Worm (Caenorhabditis elegans) whole organism, early embryonic: Measurements from ENCODE around the gene upb-1.

ENCODE experiments used
- B0310.2 ChIP-seq: sonication (generic microtip); optimal IDR thresholded peaks from 2 replicates; lab custom pipeline; 2016; ENCODE audit warnings: mild to moderate bottlenecking, missing genetic modification characterization, missing compliant biosample characterization
- aly-1 ChIP-seq: sonication (generic microtip); optimal IDR thresholded peaks from 2 replicates; lab custom pipeline; 2016; ENCODE audit warnings: missing genetic modification characterization, missing compliant biosample characterization
- ama-1 ChIP-seq: fragments of 150-350 bp; optimal IDR thresholded peaks from 2 replicates; lab custom pipeline; 2014
- ets-7 ChIP-seq: sonication (generic microtip); optimal IDR thresholded peaks from 2 replicates; lab custom pipeline; 2016; ENCODE audit warnings: missing genotype, missing genetic modification characterization, missing compliant biosample characterization
- scrt-1 ChIP-seq: fragments of 200-800 bp; sonication (Bioruptor generic); IDR thresholded peaks from 2 replicates; pipeline ENCODE4 v1.3.6; 2022; ENCODE audit warnings: missing genetic modification characterization, missing compliant biosample characterization
- sea-1 ChIP-seq: fragments of 200-800 bp; sonication (Bioruptor generic); conservative IDR thresholded peaks from 2 replicates; pipeline ENCODE4 v1.3.6; 2022; ENCODE audit warnings: missing genetic modification characterization, missing compliant biosample characterization
- tra-4 ChIP-seq: sonication (generic microtip); optimal IDR thresholded peaks from 2 replicates; lab custom pipeline; 2017; ENCODE audit warnings: missing genetic modification characterization, missing compliant biosample characterization

DNA sequence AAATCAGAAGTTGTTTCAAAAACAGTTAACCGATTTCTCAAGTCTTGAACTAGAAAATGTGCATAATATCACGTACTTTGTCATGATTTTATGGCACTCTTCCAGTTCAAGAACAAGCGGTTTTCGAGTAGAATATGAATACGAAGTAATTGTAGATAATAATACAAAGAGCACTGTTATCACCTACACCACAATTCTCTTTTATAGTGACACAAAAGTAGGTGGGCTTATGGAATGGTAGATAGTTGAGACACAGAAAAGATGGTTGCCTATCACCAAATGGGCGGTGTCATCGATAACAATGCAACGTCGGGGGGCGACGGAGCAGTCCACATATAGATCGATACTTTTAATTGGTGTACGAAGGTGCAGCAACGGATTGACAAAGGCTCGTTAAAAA lies 38.8 kb upstream of the upb-1 start:
- TF ChIP-seq ama-1 (lab: Kevin White, UChicago) (no peak), tra-4 (no peak), sea-1 (GFP tag; lab: Robert Waterston, UW) (no peak), aly-1 (tag; lab: Kevin White, UChicago) (no peak), B0310.2 (no peak), ets-7 (tag; lab: Kevin White, UChicago) (no peak), scrt-1 (no peak)
